Worm (Caenorhabditis elegans) whole organism, L1 larva: Measurements from ENCODE around the gene K06A1.2.

Experiments
- ces-1 ChIP-seq: fragments of 150-350 bp; optimal IDR thresholded peaks from 2 replicates; lab custom pipeline; 2014; ENCODE audit warnings: missing biosample characterization, missing genetic modification reagents, missing genetic modification characterization
- nhr-237 ChIP-seq: fragments of 150-350 bp; optimal IDR thresholded peaks from 2 replicates; lab custom pipeline; 2014; ENCODE audit warnings: missing biosample characterization, missing genetic modification characterization

- TF ChIP-seq nhr-237 (tag; lab: Kevin White, UChicago) (no peak), ces-1 (no peak)
Observed at ce11 chrII:6493709-6494326, 50.0 kb downstream of the K06A1.2 start.
